Fruit fly (Drosophila melanogaster): ENCODE data around the gene GatC.

dm6 chr2L:13842572-13842971 lies 9.7 kb upstream of the GatC start:
- TF ChIP-seq zf30C (GFP tag; optimal IDR thresholded peaks at IDR 0.05): no peak
- no peak for TF ChIP-seq GATAe (GFP tag; conservative IDR thresholded peaks at IDR 0.05)
- TF ChIP-seq CG2678 (tag; optimal IDR thresholded peaks at IDR 0.05): no peak
- no peak for TF ChIP-seq Nf-YB (GFP tag; optimal IDR thresholded peaks at IDR 0.05)
- no peak for TF ChIP-seq Pdp1 (GFP tag; optimal IDR thresholded peaks at IDR 0.05)
- no peak for TF ChIP-seq Abd-B (GFP tag; optimal IDR thresholded peaks at IDR 0.05)
- TF ChIP-seq otp (GFP tag; IDR thresholded peaks at IDR 0.05): no peak
- no peak for TF ChIP-seq CG14860 (GFP tag; IDR thresholded peaks at IDR 0.05; ENCODE audit: partially characterized antibody)
